Worm (Caenorhabditis elegans): Measurements from ENCODE around the gene srd-69.

Gene srd-69

DNA sequence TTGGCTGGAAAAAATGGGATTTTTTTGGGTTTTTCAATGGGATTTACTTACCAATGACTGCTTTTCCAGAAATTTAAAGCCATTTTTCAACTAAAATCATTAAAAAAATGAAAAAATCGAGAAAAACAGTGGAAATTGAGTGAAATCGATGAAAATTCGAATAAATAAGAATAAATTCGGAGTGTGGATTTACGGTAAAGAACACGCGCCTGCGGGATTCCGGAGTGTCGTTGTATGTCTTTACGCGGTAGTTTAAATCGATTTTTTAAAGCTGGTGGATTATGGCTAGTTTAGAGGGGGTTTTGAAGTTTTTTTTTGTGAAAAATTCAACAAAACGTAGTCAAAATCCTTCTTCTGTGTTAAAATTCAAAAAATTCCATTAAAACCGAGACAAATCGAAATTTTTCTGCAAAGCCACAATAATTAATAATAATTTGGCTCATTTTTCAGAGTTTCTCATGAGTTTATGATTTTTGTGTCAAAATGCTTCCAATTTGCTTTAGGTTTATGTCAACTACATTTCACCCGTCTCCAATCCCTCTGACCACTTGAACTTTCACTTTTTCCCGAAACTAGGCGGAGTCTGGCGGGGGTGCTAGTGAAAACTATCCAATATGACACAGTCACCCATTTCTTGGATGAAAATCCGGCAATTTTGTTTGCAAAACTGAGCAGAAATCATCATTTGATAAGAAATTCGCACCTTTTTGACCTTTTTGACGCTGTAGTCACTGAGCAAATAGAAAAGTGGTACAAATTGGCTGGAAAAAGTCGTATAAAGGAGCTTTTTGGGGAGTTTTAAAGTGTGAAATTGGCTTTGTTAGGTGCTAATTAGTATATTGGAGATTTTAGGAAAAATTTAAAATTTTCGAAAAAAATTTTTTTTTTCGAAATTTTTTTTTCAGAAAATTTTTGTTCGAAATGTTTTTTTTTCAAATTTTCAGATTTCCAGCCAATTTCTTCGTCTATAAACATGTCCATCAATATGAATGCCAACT, 38.7 kb downstream of the srd-69 start, which contains the start of the genes cic-1 and strm-1 (continued):
- TF ChIP-seq arid-1 (GFP tag; conservative IDR thresholded peaks at IDR 0.05) (no peak), unc-62 (GFP tag; optimal IDR thresholded peaks at IDR 0.05 in 1 of 2) (peak in 1 of 2 experiments; percentile 4), unc-62 (tag; optimal IDR thresholded peaks at IDR 0.05) (no peak), nhr-102 (tag; optimal IDR thresholded peaks at IDR 0.05) (no peak), ZK546.5 (tag; optimal IDR thresholded peaks at IDR 0.05) (no peak), Y105C5A.15 (GFP tag; IDR thresholded peaks at IDR 0.05) (no peak), ceh-32 (tag; optimal IDR thresholded peaks at IDR 0.05; ENCODE audit: poor library complexity) (no peak), aly-2 (tag; optimal IDR thresholded peaks at IDR 0.05) (no peak), Y48G9A.11 (GFP tag; IDR thresholded peaks at IDR 0.05) (peak; percentile 99), cey-2 (tag; optimal IDR thresholded peaks at IDR 0.05; ENCODE audit: borderline replicate concordance, insufficient read depth) (no peak), spr-3 (GFP tag; optimal IDR thresholded peaks at IDR 0.05) (no peak), pha-4 (GFP tag; IDR thresholded peaks at IDR 0.05) (no peak), pha-4 (tag; optimal IDR thresholded peaks at IDR 0.05) (no peak), ceh-62 (tag; optimal IDR thresholded peaks at IDR 0.05) (no peak), dve-1 (tag; optimal IDR thresholded peaks at IDR 0.05; ENCODE audit: insufficient read depth) (peak; percentile 26), aha-1 (tag) (peak; percentile 93), nhr-48 (tag; optimal IDR thresholded peaks at IDR 0.05) (no peak), Y5F2A.4 (GFP tag; optimal IDR thresholded peaks at IDR 0.05) (no peak)

DNA sequence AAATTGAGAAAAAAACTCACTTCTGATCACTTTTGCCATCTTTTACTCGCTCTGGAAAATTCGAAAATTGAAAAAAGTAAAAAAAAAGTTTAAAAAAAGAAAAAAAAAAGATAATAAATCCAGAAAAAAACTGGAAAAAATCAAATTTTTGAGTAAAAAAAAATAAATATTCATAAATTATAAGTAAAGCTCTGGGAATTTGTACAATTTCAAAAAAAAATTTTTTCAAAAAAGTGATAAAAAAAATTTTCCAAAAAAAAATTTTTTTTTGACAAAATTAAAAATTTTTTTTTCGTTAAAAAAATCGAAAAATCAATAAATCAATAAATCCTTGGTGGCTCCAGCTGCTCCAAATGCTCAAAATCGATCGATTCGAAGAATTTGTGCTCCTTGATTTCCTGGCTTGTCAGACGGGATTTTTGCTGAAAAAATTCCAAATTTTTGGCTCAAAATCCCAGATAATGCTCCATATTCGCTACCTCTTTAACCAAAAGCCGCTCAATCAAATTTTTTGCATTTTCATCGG, 48.2 kb downstream of the srd-69 start, which contains the start of gene mrpl-30:
TSS of gene mrpl-30 (minus strand) at position 51 of the 526 bp plus-strand sequence.
- peak; percentile 93 for TF ChIP-seq ceh-28 (tag; optimal IDR thresholded peaks at IDR 0.05)
- TF ChIP-seq mep-1 (tag; optimal IDR thresholded peaks at IDR 0.05): no peak
- no peak for TF ChIP-seq daf-12 (tag; optimal IDR thresholded peaks at IDR 0.05)
- TF ChIP-seq fos-1 (tag; optimal IDR thresholded peaks at IDR 0.05): no peak
